Worm (Caenorhabditis elegans) whole organism, L4/young adult: ENCODE results near the gene C25H3.7.

Source experiments
- W03F9.2 ChIP-seq: fragments of 150-350 bp; optimal IDR thresholded peaks from 2 replicates; lab custom pipeline; 2014; ENCODE audit warnings: missing biosample characterization, missing genetic modification characterization
- him-1 ChIP-seq: sonication (generic microtip); optimal IDR thresholded peaks from 2 replicates; lab custom pipeline; 2016; ENCODE audit warnings: missing genotype, missing genetic modification reagents, missing genetic modification characterization, missing compliant biosample characterization

ce11 chrII:5633453-5633852 lies 35.3 kb downstream of the C25H3.7 start:
- no peak for TF ChIP-seq him-1
- TF ChIP-seq W03F9.2 (tag; lab: Kevin White, UChicago): no peak
